Worm (Caenorhabditis elegans) whole organism, L4/young adult: ENCODE results near the gene F47G3.4.

Experiments
- dao-5 ChIP-seq: sonication (generic microtip); optimal IDR thresholded peaks from 2 replicates; lab custom pipeline; 2016; ENCODE audit warnings: missing genotype, missing genetic modification characterization, moderate library complexity, missing compliant biosample characterization
- him-1 ChIP-seq: sonication (generic microtip); optimal IDR thresholded peaks from 2 replicates; lab custom pipeline; 2016; ENCODE audit warnings: missing genotype, missing genetic modification reagents, missing genetic modification characterization, missing compliant biosample characterization

ce11 chrX:2430317-2430716 is 48.9 kb downstream of the F47G3.4 start:
- no peak for TF ChIP-seq dao-5
- no peak for TF ChIP-seq him-1 (tag; lab: Kevin White, UChicago)
